Worm (Caenorhabditis elegans) whole organism, young adult: Measurements from ENCODE around the gene T26C5.5.

Experiments used
- attf-3 ChIP-seq: fragments of 200-800 bp; sonication (Bioruptor generic); conservative IDR thresholded peaks from 2 replicates; pipeline ENCODE4 v1.3.6; 2022; ENCODE audit warnings: missing genetic modification reagents, missing genetic modification characterization, missing compliant biosample characterization
- ceh-27 ChIP-seq: fragments of 200-800 bp; sonication (Bioruptor generic); optimal IDR thresholded peaks from 2 replicates; lab custom pipeline; 2018; ENCODE audit warnings: mild to moderate bottlenecking, missing genetic modification characterization, moderate library complexity, missing compliant biosample characterization
- unc-62 ChIP-seq: fragments of 150-350 bp; optimal IDR thresholded peaks from 2 replicates; lab custom pipeline; 2014; ENCODE audit warnings: missing biosample characterization, missing genetic modification reagents, missing genetic modification characterization

- TF ChIP-seq attf-3 (GFP tag; lab: Robert Waterston, UW) (no peak), ceh-27 (GFP tag; lab: Kevin White, UChicago) (no peak), unc-62 (GFP tag; lab: Kevin White, UChicago) (no peak)
Observed at ce11 chrII:9284358-9285170, 38.0 kb upstream of the T26C5.5 start.
